Fruit fly (Drosophila melanogaster): ENCODE measurements around the gene CG31776.

dm6 chr2L:3441158-3441557 is 28.8 kb upstream of the CG31776 start:
- TF ChIP-seq psq (optimal IDR thresholded peaks at IDR 0.05) = no peak
- TF ChIP-seq ttk (optimal IDR thresholded peaks at IDR 0.05) = no peak
- no peak for TF ChIP-seq insv (optimal IDR thresholded peaks at IDR 0.05)
- TF ChIP-seq h (optimal IDR thresholded peaks at IDR 0.05) = no peak
- no peak for TF ChIP-seq Sin3A (optimal IDR thresholded peaks at IDR 0.05)

Data from Kc167 (cell line).